Worm (Caenorhabditis elegans) whole organism, L1 larva: ENCODE data around the gene C31C9.9.
A peak's percentile ranks its signal among the peaks of the same experiment; 100 is the strongest.

ENCODE experiments used
- C16A3.4 ChIP-seq: fragments of 150-350 bp; optimal IDR thresholded peaks from 2 replicates; lab custom pipeline; 2014; ENCODE audit warnings: missing biosample characterization, missing genetic modification characterization
- aly-2 ChIP-seq: fragments of 150-350 bp; optimal IDR thresholded peaks from 2 replicates; lab custom pipeline; 2014; ENCODE audit warnings: missing biosample characterization, missing genetic modification characterization
- blmp-1 ChIP-seq: fragments of 150-350 bp; optimal IDR thresholded peaks from 2 replicates; lab custom pipeline; 2014; ENCODE audit warnings: missing biosample characterization, missing genetic modification characterization
- fkh-10 ChIP-seq: sonication (generic microtip); optimal IDR thresholded peaks from 2 replicates; lab custom pipeline; 2017; ENCODE audit warnings: missing biosample characterization, missing genetic modification reagents, missing genetic modification characterization
- fos-1 ChIP-seq: fragments of 150-350 bp; optimal IDR thresholded peaks from 2 replicates; lab custom pipeline; 2014; ENCODE audit warnings: missing biosample characterization, missing genetic modification characterization
- nhr-11 ChIP-seq: fragments of 150-350 bp; optimal IDR thresholded peaks from 2 replicates; lab custom pipeline; 2014; ENCODE audit warnings: missing biosample characterization, missing genetic modification characterization
- pqm-1 ChIP-seq: sonication (generic microtip); optimal IDR thresholded peaks from 3 replicates; lab custom pipeline; 2017; ENCODE audit warnings: missing biosample characterization, missing genetic modification characterization
- sptf-1 ChIP-seq: fragments of 150-350 bp; optimal IDR thresholded peaks from 2 replicates; lab custom pipeline; 2014; ENCODE audit warnings: missing biosample characterization, missing genetic modification characterization
- zag-1 ChIP-seq: fragments of 150-350 bp; optimal IDR thresholded peaks from 2 replicates; lab custom pipeline; 2014; ENCODE audit warnings: missing biosample characterization, missing genetic modification characterization
- ztf-11 ChIP-seq, 2 experiments: sonication (generic microtip); optimal IDR thresholded peaks; 2 replicates each; lab custom pipeline; 2016 to 2017; ENCODE audit warnings: missing genetic modification characterization in 2 of 2, missing biosample characterization in 1 of 2, missing compliant biosample characterization in 1 of 2

- TF ChIP-seq ztf-11 (tag; optimal IDR thresholded peaks at IDR 0.05; lab: Kevin White, UChicago) (no peak), nhr-11 (tag; lab: Kevin White, UChicago) (no peak), aly-2 (tag; lab: Kevin White, UChicago) (no peak), C16A3.4 (no peak), zag-1 (tag; lab: Kevin White, UChicago) (no peak), sptf-1 (tag; lab: Kevin White, UChicago) (no peak), fkh-10 (GFP tag; lab: Kevin White, UChicago) (no peak), fos-1 (tag; lab: Kevin White, UChicago) (no peak), blmp-1 (tag; lab: Kevin White, UChicago) (peak; percentile 83), pqm-1 (no peak)
These were observed 18.9 kb downstream of the C31C9.9 start for ce11 chrII:13673605-13674193.
